Worm (Caenorhabditis elegans) whole organism, young adult: ENCODE data around the gene ska-3.

Experiments used
- F52B5.7 ChIP-seq: sonication (generic microtip); optimal IDR thresholded peaks from 2 replicates; lab custom pipeline; 2016; ENCODE audit warnings: mild to moderate bottlenecking, missing genetic modification characterization, missing compliant biosample characterization
- F55B11.4 ChIP-seq: sonication (generic microtip); optimal IDR thresholded peaks from 2 replicates; lab custom pipeline; 2016; ENCODE audit warnings: missing compliant biosample characterization, missing genetic modification characterization, borderline replicate concordance; ENCODE audit not compliant: insufficient read depth
- ceh-100 ChIP-seq: fragments of 200-800 bp; sonication (Bioruptor generic); IDR thresholded peaks from 2 replicates; pipeline ENCODE4 v1.3.6; 2022; ENCODE audit warnings: missing genetic modification reagents, missing genetic modification characterization, missing compliant biosample characterization
- ceh-79 ChIP-seq: sonication (generic microtip); optimal IDR thresholded peaks from 2 replicates; lab custom pipeline; 2017; ENCODE audit warnings: mild to moderate bottlenecking, missing genetic modification characterization, missing compliant biosample characterization
- lsl-1 ChIP-seq: fragments of 200-800 bp; sonication (Bioruptor generic); optimal IDR thresholded peaks from 2 replicates; lab custom pipeline; 2018; ENCODE audit warnings: mild to moderate bottlenecking, missing genetic modification characterization, moderate library complexity, missing compliant biosample characterization
- madf-10 ChIP-seq: sonication (generic microtip); optimal IDR thresholded peaks from 2 replicates; lab custom pipeline; 2016; ENCODE audit warnings: mild to moderate bottlenecking, missing genetic modification characterization, missing compliant biosample characterization
- snpc-4 ChIP-seq, 5 experiments: fragments of 150-350 bp in 1 of 5; sonication (generic microtip) in 4 of 5; optimal IDR thresholded peaks; 2 replicates each; lab custom pipeline; 2014 to 2018; ENCODE audit warnings: missing genetic modification characterization in 5 of 5, missing biosample characterization in 3 of 5, antibody characterized with exemption in 2 of 5, mild to moderate bottlenecking in 2 of 5, missing compliant biosample characterization in 2 of 5, missing genotype in 2 of 5, moderate library complexity in 2 of 5, missing genetic modification reagents in 1 of 5

DNA sequence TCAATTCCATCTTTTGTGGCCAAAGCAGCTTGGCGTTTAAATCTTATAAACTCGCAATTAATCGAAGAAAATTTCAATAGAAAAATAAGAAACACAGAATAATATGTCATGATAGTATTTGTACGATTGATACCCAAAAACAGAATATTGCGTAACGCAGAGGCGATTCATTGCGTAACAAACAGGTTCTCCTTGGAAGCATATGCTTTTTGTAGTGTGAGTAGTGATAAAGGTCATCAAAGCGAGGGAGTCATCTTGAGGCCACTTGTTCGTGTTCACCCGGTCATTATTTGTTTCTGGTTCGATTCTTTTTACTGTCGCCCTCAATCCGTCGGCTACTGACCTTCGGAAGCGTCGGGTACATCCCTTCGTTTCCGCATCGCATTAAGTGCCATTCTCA, 17.8 kb downstream of the ska-3 start, which contains the start of gene F54E7.6:
- TF ChIP-seq F52B5.7 (tag; lab: Kevin White, UChicago) (no peak), ceh-79 (tag; lab: Kevin White, UChicago) (no peak), snpc-4 (GFP tag; optimal IDR thresholded peaks at IDR 0.05; lab: Kevin White, UChicago) (no peak), snpc-4 (tag; optimal IDR thresholded peaks at IDR 0.05; lab: Kevin White, UChicago) (no peak), F55B11.4 (tag; lab: Kevin White, UChicago) (no peak), madf-10 (tag; lab: Kevin White, UChicago) (no peak), lsl-1 (GFP tag; lab: Kevin White, UChicago) (no peak), ceh-100 (GFP tag; lab: Robert Waterston, UW) (no peak)
